Fruit fly (Drosophila melanogaster) whole organism, embryonic: Measurements from ENCODE around the gene CG7860.

Experiments
- Atf-2 ChIP-seq: fragments of 200-800 bp; sonication (Bioruptor generic); optimal IDR thresholded peaks from 2 replicates; lab custom pipeline; 2016; ENCODE audit warnings: missing biosample characterization, missing genetic modification characterization
- CG10209 ChIP-seq: fragments of 200-800 bp; sonication (Bioruptor generic); optimal IDR thresholded peaks from 3 replicates; lab custom pipeline; 2017; ENCODE audit warnings: missing biosample characterization, mild to moderate bottlenecking, missing genetic modification characterization, missing genetic modification reagents
- CG12071 ChIP-seq: fragments of 200-800 bp; sonication (Bioruptor generic); optimal IDR thresholded peaks from 3 replicates; lab custom pipeline; 2018; ENCODE audit warnings: missing biosample characterization, mild to moderate bottlenecking, missing genetic modification characterization
- CG12236 ChIP-seq: fragments of 200-800 bp; sonication (Bioruptor generic); optimal IDR thresholded peaks from 2 replicates; lab custom pipeline; 2016; ENCODE audit warnings: missing biosample characterization, missing genetic modification characterization
- CG12942 ChIP-seq: fragments of 200-800 bp; sonication (Bioruptor generic); optimal IDR thresholded peaks from 3 replicates; lab custom pipeline; 2016; ENCODE audit warnings: missing biosample characterization, missing genetic modification characterization
- CG13296 ChIP-seq: fragments of 200-800 bp; sonication (Bioruptor generic); optimal IDR thresholded peaks from 3 replicates; lab custom pipeline; 2018; ENCODE audit warnings: missing biosample characterization, mild to moderate bottlenecking, missing genetic modification characterization
- CG14710 ChIP-seq: fragments of 200-800 bp; sonication (Bioruptor generic); optimal IDR thresholded peaks from 3 replicates; lab custom pipeline; 2019; ENCODE audit warnings: missing biosample characterization, mild to moderate bottlenecking, missing genetic modification characterization, moderate library complexity
- CG17568 ChIP-seq: fragments of 200-800 bp; sonication (Bioruptor generic); optimal IDR thresholded peaks from 2 replicates; lab custom pipeline; 2018; ENCODE audit warnings: missing biosample characterization, mild to moderate bottlenecking, missing genetic modification characterization, moderate library complexity
- CG2120 ChIP-seq: fragments of 200-800 bp; sonication (Bioruptor generic); optimal IDR thresholded peaks from 3 replicates; lab custom pipeline; 2016; ENCODE audit warnings: missing biosample characterization, missing genetic modification characterization
- CG2199 ChIP-seq: fragments of 200-800 bp; sonication (Bioruptor generic); IDR thresholded peaks from 3 replicates; pipeline ENCODE4 v1.3.6; 2022; ENCODE audit warnings: missing biosample characterization, missing genetic modification characterization
- CG2712 ChIP-seq: fragments of 200-800 bp; optimal IDR thresholded peaks from 3 replicates; lab custom pipeline; 2019; ENCODE audit warnings: missing biosample characterization, mild to moderate bottlenecking, missing genetic modification characterization, moderate library complexity
- CG32532 ChIP-seq: fragments of 200-800 bp; sonication (Bioruptor generic); IDR thresholded peaks from 2 replicates; pipeline ENCODE4 v1.3.6; 2022; ENCODE audit warnings: missing biosample characterization, missing genetic modification characterization
- CG34376 ChIP-seq: fragments of 200-800 bp; sonication (Bioruptor generic); optimal IDR thresholded peaks from 2 replicates; lab custom pipeline; 2018; ENCODE audit warnings: missing biosample characterization, mild to moderate bottlenecking, missing genetic modification characterization
- CG42726 ChIP-seq: fragments of 200-800 bp; sonication (Bioruptor generic); IDR thresholded peaks from 2 replicates; pipeline ENCODE4 v1.3.6; 2022; ENCODE audit warnings: missing biosample characterization, missing genetic modification characterization; ENCODE audit not compliant: partially characterized antibody
- CG4282 ChIP-seq: fragments of 200-800 bp; sonication (Bioruptor generic); optimal IDR thresholded peaks from 2 replicates; lab custom pipeline; 2016; ENCODE audit warnings: missing biosample characterization, missing genetic modification characterization
- CG4707 ChIP-seq: fragments of 200-800 bp; sonication (Bioruptor generic); optimal IDR thresholded peaks from 2 replicates; lab custom pipeline; 2018; ENCODE audit warnings: missing biosample characterization, mild to moderate bottlenecking, missing genetic modification characterization, moderate library complexity
- CG5953 ChIP-seq: fragments of 200-800 bp; sonication (Bioruptor generic); IDR thresholded peaks from 2 replicates; pipeline ENCODE4 v1.3.6; 2022; ENCODE audit warnings: missing biosample characterization, missing genetic modification characterization
- CG6272 ChIP-seq: fragments of 200-800 bp; sonication (Bioruptor generic); IDR thresholded peaks from 2 replicates; pipeline ENCODE4 v1.3.6; 2022; ENCODE audit warnings: missing biosample characterization, missing genetic modification characterization
- CG7271 ChIP-seq: fragments of 200-800 bp; sonication (Bioruptor generic); optimal IDR thresholded peaks from 2 replicates; lab custom pipeline; 2018; ENCODE audit warnings: missing biosample characterization, mild to moderate bottlenecking, missing genetic modification characterization, moderate library complexity
- CG7786 ChIP-seq: fragments of 200-800 bp; sonication (Bioruptor generic); optimal IDR thresholded peaks from 2 replicates; lab custom pipeline; 2016; ENCODE audit warnings: missing biosample characterization, missing genetic modification characterization
- CG8478 ChIP-seq: fragments of >200 bp; optimal IDR thresholded peaks from 2 replicates; lab custom pipeline; 2018
- CkIIα-i1 ChIP-seq: fragments of 200-800 bp; sonication (Bioruptor generic); IDR thresholded peaks from 2 replicates; pipeline ENCODE4 v1.3.6; 2022; ENCODE audit warnings: missing biosample characterization, missing genetic modification characterization
- Gug ChIP-seq: fragments of 200-800 bp; sonication (Bioruptor generic); IDR thresholded peaks from 4 replicates; pipeline ENCODE4 v1.3.6; 2022; ENCODE audit warnings: missing biosample characterization, missing genetic modification characterization
- Hr51 ChIP-seq, 2 experiments: fragments of 200-800 bp; sonication (Bioruptor generic); optimal IDR thresholded peaks; 2 replicates in 1 of 2; 3 replicates in 1 of 2; lab custom pipeline; 2016 to 2018; ENCODE audit warnings: missing biosample characterization in 2 of 2, missing genetic modification characterization in 2 of 2, mild to moderate bottlenecking in 1 of 2, moderate library complexity in 1 of 2
- Mad ChIP-seq: fragments of 200-800 bp; sonication (Bioruptor generic); optimal IDR thresholded peaks from 2 replicates; lab custom pipeline; 2016; ENCODE audit warnings: missing biosample characterization, missing genetic modification characterization
- Nf-YC ChIP-seq: fragments of 200-800 bp; optimal IDR thresholded peaks from 3 replicates; lab custom pipeline; 2019; ENCODE audit warnings: missing biosample characterization, mild to moderate bottlenecking, missing genetic modification characterization, moderate library complexity
- PHDP ChIP-seq: fragments of 200-800 bp; sonication (Bioruptor generic); optimal IDR thresholded peaks from 3 replicates; lab custom pipeline; 2018; ENCODE audit warnings: missing biosample characterization, mild to moderate bottlenecking, missing genetic modification characterization, moderate library complexity
- al ChIP-seq: fragments of 200-800 bp; sonication (Bioruptor generic); IDR thresholded peaks from 2 replicates; pipeline ENCODE4 v1.3.6; 2022; ENCODE audit warnings: missing biosample characterization, missing genetic modification characterization
- cato ChIP-seq: fragments of 200-800 bp; sonication (Bioruptor generic); optimal IDR thresholded peaks from 2 replicates; lab custom pipeline; 2016; ENCODE audit warnings: missing biosample characterization, missing genetic modification characterization, borderline replicate concordance
- crc ChIP-seq: fragments of 200-800 bp; sonication (Bioruptor generic); optimal IDR thresholded peaks from 2 replicates; lab custom pipeline; 2016; ENCODE audit warnings: missing biosample characterization, missing genetic modification characterization
- esg ChIP-seq: fragments of 200-800 bp; sonication (Bioruptor generic); conservative IDR thresholded peaks from 2 replicates; pipeline ENCODE4 v1.3.6; 2022; ENCODE audit warnings: missing biosample characterization, missing genetic modification characterization
- gfzf ChIP-seq: fragments of 200-800 bp; sonication (Bioruptor generic); optimal IDR thresholded peaks from 2 replicates; lab custom pipeline; 2016; ENCODE audit warnings: missing biosample characterization, mild to moderate bottlenecking, missing genetic modification characterization, moderate library complexity
- gro ChIP-seq: fragments of 200-800 bp; sonication (Bioruptor generic); optimal IDR thresholded peaks from 2 replicates; lab custom pipeline; 2016; ENCODE audit warnings: missing biosample characterization, missing genetic modification characterization
- ind ChIP-seq: fragments of 200-800 bp; sonication (Bioruptor generic); optimal IDR thresholded peaks from 3 replicates; lab custom pipeline; 2016; ENCODE audit warnings: missing biosample characterization, missing genetic modification characterization
- jigr1 ChIP-seq: fragments of 200-800 bp; sonication (Bioruptor generic); IDR thresholded peaks from 3 replicates; pipeline ENCODE4 v1.3.6; 2022; ENCODE audit warnings: missing biosample characterization, missing genetic modification characterization
- jumu ChIP-seq: fragments of 200-800 bp; sonication (Bioruptor generic); optimal IDR thresholded peaks from 3 replicates; lab custom pipeline; 2016; ENCODE audit warnings: missing biosample characterization, missing genetic modification characterization
- klu ChIP-seq: fragments of 200-800 bp; sonication (Bioruptor generic); IDR thresholded peaks from 2 replicates; pipeline ENCODE4 v1.3.6; 2022; ENCODE audit warnings: missing biosample characterization, missing genetic modification characterization
- lilli ChIP-seq: fragments of 200-800 bp; sonication (Bioruptor generic); optimal IDR thresholded peaks from 3 replicates; lab custom pipeline; 2016; ENCODE audit warnings: missing biosample characterization, missing genetic modification characterization
- nau ChIP-seq: fragments of 200-800 bp; sonication (Bioruptor generic); optimal IDR thresholded peaks from 3 replicates; lab custom pipeline; 2017; ENCODE audit warnings: missing biosample characterization, mild to moderate bottlenecking, missing genetic modification characterization, missing genetic modification reagents
- nerfin-2 ChIP-seq: fragments of 200-800 bp; sonication (Bioruptor generic); IDR thresholded peaks from 2 replicates; pipeline ENCODE4 v1.3.6; 2022; ENCODE audit warnings: missing biosample characterization, missing genetic modification characterization; ENCODE audit not compliant: partially characterized antibody
- oc ChIP-seq: fragments of 200-800 bp; sonication (Bioruptor generic); optimal IDR thresholded peaks from 2 replicates; lab custom pipeline; 2018; ENCODE audit warnings: missing biosample characterization, mild to moderate bottlenecking, missing genetic modification characterization, moderate library complexity
- pb ChIP-seq: fragments of 200-800 bp; sonication (Bioruptor generic); optimal IDR thresholded peaks from 3 replicates; lab custom pipeline; 2016; ENCODE audit warnings: missing biosample characterization, missing genetic modification characterization
- pros ChIP-seq: fragments of 200-800 bp; sonication (Bioruptor generic); optimal IDR thresholded peaks from 3 replicates; lab custom pipeline; 2019; ENCODE audit warnings: missing biosample characterization, mild to moderate bottlenecking, missing genetic modification characterization, moderate library complexity
- sc ChIP-seq, 3 experiments: fragments of >200 bp in 2 of 3; fragments of 200-800 bp in 1 of 3; sonication (Bioruptor generic) in 1 of 3; optimal IDR thresholded peaks; 2 replicates in 2 of 3; 3 replicates in 1 of 3; lab custom pipeline; 2017; ENCODE audit warnings: mild to moderate bottlenecking in 1 of 3, missing biosample characterization in 1 of 3, missing genetic modification characterization in 1 of 3, missing genetic modification reagents in 1 of 3
- sna ChIP-seq: fragments of 200-800 bp; sonication (Bioruptor generic); IDR thresholded peaks from 2 replicates; pipeline ENCODE4 v1.3.6; 2022; ENCODE audit warnings: missing biosample characterization, missing genetic modification characterization; ENCODE audit not compliant: partially characterized antibody
- ssp ChIP-seq: fragments of 200-800 bp; sonication (Bioruptor generic); IDR thresholded peaks from 2 replicates; pipeline ENCODE4 v1.3.6; 2022; ENCODE audit warnings: missing biosample characterization, missing genetic modification characterization
- trem ChIP-seq: fragments of 200-800 bp; optimal IDR thresholded peaks from 3 replicates; lab custom pipeline; 2019; ENCODE audit warnings: missing biosample characterization, mild to moderate bottlenecking, missing genetic modification characterization, moderate library complexity
- tx ChIP-seq: fragments of 200-800 bp; sonication (Bioruptor generic); optimal IDR thresholded peaks from 2 replicates; lab custom pipeline; 2016; ENCODE audit warnings: missing biosample characterization, missing genetic modification characterization
- unpg ChIP-seq: fragments of 200-800 bp; sonication (Bioruptor generic); optimal IDR thresholded peaks from 3 replicates; lab custom pipeline; 2018; ENCODE audit warnings: missing biosample characterization, mild to moderate bottlenecking, missing genetic modification characterization, moderate library complexity
- vnd ChIP-seq: fragments of 200-800 bp; sonication (Bioruptor generic); IDR thresholded peaks from 3 replicates; pipeline ENCODE4 v1.3.6; 2022; ENCODE audit warnings: missing biosample characterization, missing genetic modification characterization; ENCODE audit not compliant: partially characterized antibody

Gene CG7860

dm6 chrX:15549055-15549454 lies 19.7 kb upstream of the CG7860 start (continued):
- TF ChIP-seq al (GFP tag; lab: Robert Waterston, UW) (peak; percentile 71), CG34376 (peak; percentile 62), CkIIα-i1 (no peak), tx (GFP tag; lab: Kevin White, UChicago) (peak; percentile 60), esg (GFP tag; lab: Robert Waterston, UW) (peak; percentile 78), CG2199 (no peak), cato (GFP tag; lab: Kevin White, UChicago) (peak; percentile 33), Gug (GFP tag; lab: Robert Waterston, UW) (peak; percentile 55; the same call in 3 of the 4 replicates), trem (peak; percentile 34), pros (GFP tag; lab: Kevin White, UChicago) (no peak), CG14710 (peak; percentile 50), CG42726 (no peak), ssp (GFP tag; lab: Robert Waterston, UW) (peak; percentile 54), CG5953 (GFP tag; lab: Robert Waterston, UW) (peak; percentile 56; the same call in 1 of the 2 replicates), Nf-YC (tag; lab: Kevin White, UChicago) (peak; percentile 68), CG6272 (GFP tag; lab: Robert Waterston, UW) (peak; percentile 54), CG7271 (tag; lab: Kevin White, UChicago) (no peak), oc (tag; lab: Kevin White, UChicago) (no peak), CG8478 (no peak), lilli (GFP tag; lab: Kevin White, UChicago) (peak; percentile 77), CG7786 (GFP tag; lab: Kevin White, UChicago) (peak; percentile 71), PHDP (tag; lab: Kevin White, UChicago) (peak; percentile 82), gro (peak; percentile 66), CG2120 (GFP tag; lab: Kevin White, UChicago) (peak; percentile 81), pb (GFP tag; lab: Kevin White, UChicago) (peak; percentile 57), CG10209 (peak; percentile 73), vnd (GFP tag; lab: Robert Waterston, UW) (no peak), Hr51 (GFP tag; optimal IDR thresholded peaks at IDR 0.05; lab: Kevin White, UChicago) (peak; percentile 60 to 90), nerfin-2 (GFP tag; lab: Robert Waterston, UW) (no peak), Atf-2 (GFP tag; lab: Kevin White, UChicago) (peak; percentile 55), ind (GFP tag; lab: Kevin White, UChicago) (peak; percentile 70), nau (peak; percentile 56), jigr1 (GFP tag; lab: Robert Waterston, UW) (peak; percentile 44; the same call in 1 of the 3 replicates), klu (GFP tag; lab: Robert Waterston, UW) (peak; percentile 55; the same call in 1 of the 2 replicates), CG12071 (peak; percentile 32), CG17568 (GFP tag; lab: Kevin White, UChicago) (peak; percentile 64), sna (GFP tag; lab: Robert Waterston, UW) (no peak), CG12236 (peak; percentile 36), unpg (GFP tag; lab: Kevin White, UChicago) (peak; percentile 83), Mad (peak; percentile 65), jumu (GFP tag; lab: Kevin White, UChicago) (peak; percentile 38), sc (optimal IDR thresholded peaks at IDR 0.05; lab: Kevin White, UChicago) (no peak), sc (GFP tag; optimal IDR thresholded peaks at IDR 0.05; lab: Kevin White, UChicago) (peak; percentile 16), crc (GFP tag; lab: Kevin White, UChicago) (peak; percentile 40), gfzf (GFP tag; lab: Kevin White, UChicago) (no peak), CG4707 (no peak), CG32532 (GFP tag; lab: Robert Waterston, UW) (peak; percentile 86), CG4282 (GFP tag; lab: Kevin White, UChicago) (peak; percentile 12), CG13296 (peak; percentile 78), CG12942 (GFP tag; lab: Kevin White, UChicago) (peak; percentile 45), CG2712 (tag; lab: Kevin White, UChicago) (peak; percentile 82)
